Fruit fly (Drosophila melanogaster) whole organism, embryonic: Measurements from ENCODE around the gene CG15152.

ENCODE experiments used
- Asciz ChIP-seq: fragments of 200-800 bp; sonication (Bioruptor generic); optimal IDR thresholded peaks from 2 replicates; lab custom pipeline; 2017; ENCODE audit warnings: missing biosample characterization, mild to moderate bottlenecking, missing genetic modification characterization, missing genetic modification reagents
- CG3726 ChIP-seq: fragments of 200-800 bp; sonication (Bioruptor generic); IDR thresholded peaks from 3 replicates; pipeline ENCODE4, ENCODE4 v1.3.6; 2022; ENCODE audit warnings: missing biosample characterization, missing genetic modification characterization
- CG7987 ChIP-seq: fragments of 200-800 bp; sonication (Bioruptor generic); optimal IDR thresholded peaks from 2 replicates; lab custom pipeline; 2018; ENCODE audit warnings: missing biosample characterization, mild to moderate bottlenecking, missing genetic modification characterization, moderate library complexity
- Chrac-16 ChIP-seq: fragments of 200-800 bp; sonication (Bioruptor generic); optimal IDR thresholded peaks from 3 replicates; lab custom pipeline; 2016; ENCODE audit warnings: missing biosample characterization, missing genetic modification characterization
- Hr51 ChIP-seq, 2 experiments: fragments of 200-800 bp; sonication (Bioruptor generic); optimal IDR thresholded peaks; 2 replicates in 1 of 2; 3 replicates in 1 of 2; lab custom pipeline; 2016 to 2018; ENCODE audit warnings: missing biosample characterization in 2 of 2, missing genetic modification characterization in 2 of 2, mild to moderate bottlenecking in 1 of 2, moderate library complexity in 1 of 2
- Nf-YC ChIP-seq: fragments of 200-800 bp; optimal IDR thresholded peaks from 3 replicates; lab custom pipeline; 2019; ENCODE audit warnings: missing biosample characterization, mild to moderate bottlenecking, missing genetic modification characterization, moderate library complexity
- Stat92E ChIP-seq, 3 experiments: fragments of >200 bp in 2 of 3; fragments of 200-800 bp in 1 of 3; sonication (Bioruptor generic) in 1 of 3; optimal IDR thresholded peaks; 2 replicates each; lab custom pipeline; 2017 to 2019; ENCODE audit warnings: missing biosample characterization in 3 of 3, missing genetic modification characterization in 3 of 3, mild to moderate bottlenecking in 1 of 3, moderate library complexity in 1 of 3
- pita ChIP-seq: fragments of 200-800 bp; sonication (Bioruptor generic); optimal IDR thresholded peaks from 2 replicates; lab custom pipeline; 2017; ENCODE audit warnings: missing biosample characterization, mild to moderate bottlenecking, missing genetic modification characterization

- no peak for TF ChIP-seq pita (GFP tag; lab: Kevin White, UChicago)
- TF ChIP-seq Chrac-16 (GFP tag; lab: Kevin White, UChicago): no peak
- TF ChIP-seq CG7987: no peak
- no peak for TF ChIP-seq Nf-YC
- no peak for TF ChIP-seq Asciz
- no peak for TF ChIP-seq Stat92E (GFP tag; optimal IDR thresholded peaks at IDR 0.05; lab: Kevin White, UChicago)
- no peak for TF ChIP-seq Hr51 (GFP tag; optimal IDR thresholded peaks at IDR 0.05; lab: Kevin White, UChicago)
- TF ChIP-seq CG3726 (GFP tag; lab: Robert Waterston, UW): no peak
These were observed 47.1 kb upstream of the CG15152 start for dm6 chr2L:18067266-18067665.
